Fruit fly (Drosophila melanogaster) whole organism, embryonic: ENCODE results near the gene Sulf1.

Experiments used
- ATbp ChIP-seq: fragments of 200-800 bp; sonication (Bioruptor generic); optimal IDR thresholded peaks from 2 replicates; lab custom pipeline; 2017; ENCODE audit warnings: missing biosample characterization, mild to moderate bottlenecking, missing genetic modification characterization, missing genetic modification reagents
- Ada2b ChIP-seq: fragments of 200-800 bp; sonication (Bioruptor generic); IDR thresholded peaks from 2 replicates; pipeline ENCODE4 v1.3.6; 2022; ENCODE audit warnings: missing biosample characterization, missing genetic modification characterization
- Atf6 ChIP-seq: fragments of 200-800 bp; sonication (Bioruptor generic); IDR thresholded peaks from 2 replicates; pipeline ENCODE4 v1.3.6; 2022; ENCODE audit warnings: missing biosample characterization, missing genetic modification characterization
- CG10321 ChIP-seq: fragments of 200-800 bp; sonication (Bioruptor generic); IDR thresholded peaks from 2 replicates; pipeline ENCODE4 v1.3.6; 2022; ENCODE audit warnings: missing biosample characterization, missing genetic modification characterization
- CG10565 ChIP-seq: fragments of 200-800 bp; sonication (Bioruptor generic); optimal IDR thresholded peaks from 3 replicates; lab custom pipeline; 2016; ENCODE audit warnings: missing biosample characterization, mild to moderate bottlenecking, missing genetic modification characterization
- CG13287 ChIP-seq: fragments of 200-800 bp; sonication (Bioruptor generic); IDR thresholded peaks from 2 replicates; pipeline ENCODE4 v1.3.6; 2022; ENCODE audit warnings: missing biosample characterization, missing genetic modification characterization; ENCODE audit not compliant: partially characterized antibody
- CG13424 ChIP-seq: fragments of 200-800 bp; sonication (Bioruptor generic); optimal IDR thresholded peaks from 2 replicates; lab custom pipeline; 2019; ENCODE audit warnings: missing biosample characterization, mild to moderate bottlenecking, missing genetic modification characterization, moderate library complexity
- CG14014 ChIP-seq: fragments of 200-800 bp; sonication (Bioruptor generic); IDR thresholded peaks from 2 replicates; pipeline ENCODE4 v1.3.6; 2022; ENCODE audit warnings: missing biosample characterization, missing genetic modification characterization
- CG15073 ChIP-seq: fragments of 200-800 bp; sonication (Bioruptor generic); optimal IDR thresholded peaks from 2 replicates; lab custom pipeline; 2016; ENCODE audit warnings: missing biosample characterization, missing genetic modification characterization
- CG15514 ChIP-seq: fragments of 200-800 bp; sonication (Bioruptor generic); optimal IDR thresholded peaks from 3 replicates; lab custom pipeline; 2017; ENCODE audit warnings: missing biosample characterization, missing genetic modification characterization, mild to moderate bottlenecking, moderate library complexity, missing genetic modification reagents
- CG17186 ChIP-seq: fragments of 200-800 bp; sonication (Bioruptor generic); optimal IDR thresholded peaks from 3 replicates; lab custom pipeline; 2017; ENCODE audit warnings: missing biosample characterization, missing genetic modification reagents, missing genetic modification characterization
- CG2875 ChIP-seq: fragments of 200-800 bp; sonication (Bioruptor generic); optimal IDR thresholded peaks from 2 replicates; lab custom pipeline; 2017; ENCODE audit warnings: missing biosample characterization, mild to moderate bottlenecking, missing genetic modification characterization, missing genetic modification reagents
- CG3281 ChIP-seq: fragments of 200-800 bp; sonication (Bioruptor generic); optimal IDR thresholded peaks from 3 replicates; lab custom pipeline; 2017; ENCODE audit warnings: missing biosample characterization, mild to moderate bottlenecking, missing genetic modification characterization
- CG3726 ChIP-seq: fragments of 200-800 bp; sonication (Bioruptor generic); IDR thresholded peaks from 3 replicates; pipeline ENCODE4, ENCODE4 v1.3.6; 2022; ENCODE audit warnings: missing biosample characterization, missing genetic modification characterization
- CG4328 ChIP-seq: fragments of 200-800 bp; sonication (Bioruptor generic); optimal IDR thresholded peaks from 3 replicates; lab custom pipeline; 2017; ENCODE audit warnings: missing biosample characterization, missing genetic modification reagents, missing genetic modification characterization
- CG4424 ChIP-seq: fragments of 200-800 bp; sonication (Bioruptor generic); optimal IDR thresholded peaks from 3 replicates; lab custom pipeline; 2016; ENCODE audit warnings: missing biosample characterization, missing genetic modification characterization
- CG4707 ChIP-seq: fragments of 200-800 bp; sonication (Bioruptor generic); optimal IDR thresholded peaks from 2 replicates; lab custom pipeline; 2018; ENCODE audit warnings: missing biosample characterization, mild to moderate bottlenecking, missing genetic modification characterization, moderate library complexity
- CG4820 ChIP-seq: fragments of 200-800 bp; sonication (Bioruptor generic); optimal IDR thresholded peaks from 3 replicates; lab custom pipeline; 2016; ENCODE audit warnings: missing biosample characterization, missing genetic modification characterization
- CG6254 ChIP-seq: fragments of 200-800 bp; sonication (Bioruptor generic); optimal IDR thresholded peaks from 3 replicates; lab custom pipeline; 2017; ENCODE audit warnings: mild to moderate bottlenecking, missing biosample characterization, missing genetic modification reagents, missing genetic modification characterization
- CG7372 ChIP-seq: fragments of 200-800 bp; sonication (Bioruptor generic); IDR thresholded peaks from 2 replicates; pipeline ENCODE4 v1.3.6; 2022; ENCODE audit warnings: missing biosample characterization, missing genetic modification characterization
- CG8478 ChIP-seq: fragments of >200 bp; optimal IDR thresholded peaks from 2 replicates; lab custom pipeline; 2018
- CHES-1-like ChIP-seq: fragments of 200-800 bp; sonication (Bioruptor generic); optimal IDR thresholded peaks from 2 replicates; lab custom pipeline; 2016; ENCODE audit warnings: missing biosample characterization, missing genetic modification characterization
- CoRest ChIP-seq: fragments of 200-800 bp; sonication (Bioruptor generic); optimal IDR thresholded peaks from 3 replicates; lab custom pipeline; 2018; ENCODE audit warnings: missing biosample characterization, mild to moderate bottlenecking, missing genetic modification characterization, moderate library complexity
- D ChIP-seq, 2 experiments: fragments of 200-800 bp in 1 of 2; fragments of >200 bp in 1 of 2; sonication (Bioruptor generic) in 1 of 2; optimal IDR thresholded peaks; 2 replicates in 1 of 2; 3 replicates in 1 of 2; lab custom pipeline; 2017; ENCODE audit warnings: mild to moderate bottlenecking in 1 of 2, missing biosample characterization in 1 of 2, missing genetic modification characterization in 1 of 2, missing genetic modification reagents in 1 of 2
- Dref ChIP-seq: fragments of 200-800 bp; sonication (Bioruptor generic); IDR thresholded peaks from 2 replicates; pipeline ENCODE4 v1.3.6; 2022; ENCODE audit warnings: missing biosample characterization, missing genetic modification characterization
- Drgx ChIP-seq: fragments of 200-800 bp; sonication (Bioruptor generic); IDR thresholded peaks from 2 replicates; pipeline ENCODE4 v1.3.6; 2022; ENCODE audit warnings: missing biosample characterization, missing genetic modification characterization
- Ets65A ChIP-seq: fragments of 200-800 bp; sonication (Bioruptor generic); peaks from one replicate; lab custom pipeline; 2016; ENCODE audit warnings: missing biosample characterization, missing genetic modification characterization
- Fer3 ChIP-seq: fragments of 200-800 bp; sonication (Bioruptor generic); optimal IDR thresholded peaks from 2 replicates; lab custom pipeline; 2018; ENCODE audit warnings: missing biosample characterization, mild to moderate bottlenecking, missing genetic modification characterization, moderate library complexity
- Hr78 ChIP-seq, 2 experiments: fragments of 200-800 bp in 1 of 2; fragments of >200 bp in 1 of 2; sonication (Bioruptor generic) in 1 of 2; optimal IDR thresholded peaks; 2 replicates each; lab custom pipeline; 2017 to 2019; ENCODE audit warnings: missing biosample characterization in 2 of 2, missing genetic modification characterization in 2 of 2, mild to moderate bottlenecking in 1 of 2, moderate library complexity in 1 of 2
- Max ChIP-seq: fragments of 200-800 bp; sonication (Bioruptor generic); optimal IDR thresholded peaks from 2 replicates; lab custom pipeline; 2016; ENCODE audit warnings: missing biosample characterization, mild to moderate bottlenecking, missing genetic modification characterization
- Sin3A ChIP-seq: fragments of >200 bp; optimal IDR thresholded peaks from 2 replicates; lab custom pipeline; 2018
- Sry-δ ChIP-seq: fragments of 200-800 bp; sonication (Bioruptor generic); optimal IDR thresholded peaks from 2 replicates; lab custom pipeline; 2016; ENCODE audit warnings: missing biosample characterization, missing genetic modification characterization
- Vsx1 ChIP-seq: fragments of 200-800 bp; sonication (Bioruptor generic); optimal IDR thresholded peaks from 2 replicates; lab custom pipeline; 2017; ENCODE audit warnings: missing biosample characterization, mild to moderate bottlenecking, missing genetic modification characterization, missing genetic modification reagents
- ac ChIP-seq: fragments of 200-800 bp; sonication (Bioruptor generic); optimal IDR thresholded peaks from 3 replicates; lab custom pipeline; 2017; ENCODE audit warnings: missing biosample characterization, mild to moderate bottlenecking, missing genetic modification characterization
- crp ChIP-seq, 2 experiments: fragments of 200-800 bp; sonication (Bioruptor generic); optimal IDR thresholded peaks; 2 replicates in 1 of 2; 3 replicates in 1 of 2; lab custom pipeline; 2017; ENCODE audit warnings: missing biosample characterization in 2 of 2, missing genetic modification characterization in 2 of 2, mild to moderate bottlenecking in 1 of 2, moderate library complexity in 1 of 2
- dmrt99B ChIP-seq: fragments of 200-800 bp; sonication (Bioruptor generic); optimal IDR thresholded peaks from 2 replicates; lab custom pipeline; 2018; ENCODE audit warnings: missing biosample characterization, mild to moderate bottlenecking, missing genetic modification characterization, moderate library complexity
- grau ChIP-seq: fragments of 200-800 bp; optimal IDR thresholded peaks from 3 replicates; lab custom pipeline; 2019; ENCODE audit warnings: missing biosample characterization, mild to moderate bottlenecking, missing genetic modification characterization, moderate library complexity
- grn ChIP-seq: fragments of 200-800 bp; sonication (Bioruptor generic); optimal IDR thresholded peaks from 3 replicates; lab custom pipeline; 2017; ENCODE audit warnings: missing biosample characterization, missing genetic modification characterization
- gsb-n ChIP-seq: fragments of 200-800 bp; sonication (Bioruptor generic); optimal IDR thresholded peaks from 3 replicates; lab custom pipeline; 2018; ENCODE audit warnings: missing biosample characterization, mild to moderate bottlenecking, missing genetic modification characterization
- ham ChIP-seq: fragments of 200-800 bp; sonication (Bioruptor generic); IDR thresholded peaks from 2 replicates; pipeline ENCODE4 v1.3.6; 2022; ENCODE audit warnings: missing biosample characterization, missing genetic modification characterization
- hbn ChIP-seq: fragments of 200-800 bp; sonication (Bioruptor generic); IDR thresholded peaks from 2 replicates; pipeline ENCODE4 v1.3.6; 2022; ENCODE audit warnings: missing biosample characterization, missing genetic modification characterization; ENCODE audit not compliant: partially characterized antibody
- jigr1 ChIP-seq: fragments of 200-800 bp; sonication (Bioruptor generic); IDR thresholded peaks from 3 replicates; pipeline ENCODE4 v1.3.6; 2022; ENCODE audit warnings: missing biosample characterization, missing genetic modification characterization
- mam ChIP-seq: fragments of 200-800 bp; sonication (Bioruptor generic); optimal IDR thresholded peaks from 3 replicates; lab custom pipeline; 2016; ENCODE audit warnings: missing biosample characterization, missing genetic modification characterization
- nom ChIP-seq: fragments of 200-800 bp; sonication (Bioruptor generic); optimal IDR thresholded peaks from 2 replicates; lab custom pipeline; 2017; ENCODE audit warnings: missing biosample characterization, missing genetic modification characterization, mild to moderate bottlenecking, moderate library complexity, missing genetic modification reagents
- pnt ChIP-seq: fragments of 200-800 bp; sonication (Bioruptor generic); optimal IDR thresholded peaks from 3 replicates; lab custom pipeline; 2016; ENCODE audit warnings: missing biosample characterization, missing genetic modification characterization
- row ChIP-seq: fragments of 200-800 bp; sonication (Bioruptor generic); IDR thresholded peaks from 3 replicates; pipeline ENCODE4 v1.3.6; 2022; ENCODE audit warnings: missing biosample characterization, missing genetic modification characterization
- sens ChIP-seq: fragments of 200-800 bp; sonication (Bioruptor generic); peaks from one replicate; lab custom pipeline; 2016; ENCODE audit warnings: missing biosample characterization, missing genetic modification characterization
- shn ChIP-seq: fragments of 200-800 bp; sonication (Bioruptor generic); optimal IDR thresholded peaks from 3 replicates; lab custom pipeline; 2016; ENCODE audit warnings: missing biosample characterization, missing genetic modification characterization
- tll ChIP-seq, 2 experiments: fragments of 200-800 bp in 1 of 2; fragments of >200 bp in 1 of 2; sonication (Bioruptor generic) in 1 of 2; optimal IDR thresholded peaks; 2 replicates each; lab custom pipeline; 2017 to 2019; ENCODE audit warnings: missing biosample characterization in 2 of 2, missing genetic modification characterization in 2 of 2, mild to moderate bottlenecking in 1 of 2, moderate library complexity in 1 of 2

Gene Sulf1

DNA sequence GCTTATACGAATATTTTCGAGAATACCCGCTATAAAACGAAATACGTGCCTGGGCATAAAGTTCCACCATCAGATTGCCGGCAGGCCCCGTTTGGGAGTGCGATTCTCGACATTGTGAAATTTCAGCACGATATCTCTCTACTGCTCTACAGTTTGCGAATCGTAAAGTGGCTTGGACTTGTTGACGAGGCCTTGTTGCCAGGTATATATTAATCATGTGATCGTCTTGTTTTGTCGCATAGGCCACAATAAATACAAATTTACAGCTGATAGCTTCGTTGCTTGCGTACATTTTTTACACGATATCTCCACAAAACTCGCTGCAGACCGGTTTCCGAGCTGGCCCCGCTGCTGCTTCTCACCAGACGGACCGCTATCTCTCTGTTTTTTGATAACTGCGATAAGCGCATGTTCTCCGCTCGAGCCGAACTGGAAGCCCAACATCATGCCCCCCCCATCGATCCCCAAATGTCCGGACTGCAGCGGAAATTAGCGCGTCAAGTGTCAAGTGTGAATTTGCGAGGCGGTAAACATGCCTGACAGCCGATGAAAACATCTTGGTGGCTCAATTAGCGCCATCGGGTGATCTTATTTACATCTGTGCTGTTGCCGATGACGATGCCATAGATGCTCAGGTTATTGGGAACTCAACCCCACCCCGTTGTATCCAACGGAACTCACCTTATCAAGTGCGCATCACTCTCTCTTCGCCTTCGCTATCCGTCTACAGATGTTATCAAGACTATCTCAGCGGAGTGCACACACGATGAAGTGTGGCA, 29.9 kb downstream of the Sulf1 start (continued):
- TF ChIP-seq D (optimal IDR thresholded peaks at IDR 0.05; lab: Kevin White, UChicago) (no peak), D (GFP tag; optimal IDR thresholded peaks at IDR 0.05; lab: Kevin White, UChicago) (no peak), Fer3 (tag; lab: Kevin White, UChicago) (peak; percentile 29), row (GFP tag; lab: Robert Waterston, UW) (peak; percentile 67), Hr78 (GFP tag; optimal IDR thresholded peaks at IDR 0.05; lab: Kevin White, UChicago) (no peak), Max (GFP tag; lab: Kevin White, UChicago) (no peak), tll (GFP tag; optimal IDR thresholded peaks at IDR 0.05; lab: Kevin White, UChicago) (no peak), Ada2b (GFP tag; lab: Robert Waterston, UW) (peak; percentile 50), CG4820 (GFP tag; lab: Kevin White, UChicago) (no peak), ac (GFP tag; lab: Kevin White, UChicago) (no peak), Sry-δ (peak; percentile 12), CG15073 (GFP tag; lab: Kevin White, UChicago) (no peak), Drgx (peak; percentile 56; the same call in 1 of the 2 replicates), pnt (GFP tag; lab: Kevin White, UChicago) (peak; percentile 18), CoRest (peak; percentile 29), ATbp (no peak), hbn (no peak), grau (tag; lab: Kevin White, UChicago) (peak; percentile 29), Atf6 (GFP tag; lab: Robert Waterston, UW) (peak; percentile 60; the same call in 1 of the 2 replicates), CG10565 (GFP tag; lab: Kevin White, UChicago) (no peak), CG4328 (GFP tag; lab: Kevin White, UChicago) (no peak), mam (peak; percentile 23), crp (GFP tag; optimal IDR thresholded peaks at IDR 0.05; lab: Kevin White, UChicago) (no peak), grn (GFP tag; lab: Kevin White, UChicago) (peak; percentile 70), Dref (GFP tag; lab: Robert Waterston, UW) (no peak), sens (peak; percentile 53), gsb-n (tag; lab: Kevin White, UChicago) (no peak), CG4424 (GFP tag; lab: Kevin White, UChicago) (peak; percentile 0), CG7372 (peak; percentile 32; the same call in 1 of the 2 replicates), CHES-1-like (GFP tag; lab: Kevin White, UChicago) (peak; percentile 27), CG8478 (lab: Kevin White, UChicago) (no peak), Sin3A (lab: Kevin White, UChicago) (no peak), CG3726 (GFP tag; lab: Robert Waterston, UW) (no peak), dmrt99B (tag; lab: Kevin White, UChicago) (no peak), Ets65A (GFP tag; lab: Kevin White, UChicago) (peak; percentile 91), Vsx1 (GFP tag; lab: Kevin White, UChicago) (no peak), shn (GFP tag; lab: Kevin White, UChicago) (peak; percentile 38), CG6254 (no peak), CG10321 (GFP tag; lab: Robert Waterston, UW) (no peak), ham (GFP tag; lab: Robert Waterston, UW) (no peak), CG17186 (GFP tag; lab: Kevin White, UChicago) (no peak), nom (GFP tag; lab: Kevin White, UChicago) (peak; percentile 34), jigr1 (GFP tag; lab: Robert Waterston, UW) (no peak), CG14014 (GFP tag; lab: Robert Waterston, UW) (peak; percentile 49), CG15514 (GFP tag; lab: Kevin White, UChicago) (peak; percentile 27), CG4707 (no peak), CG3281 (GFP tag; lab: Kevin White, UChicago) (no peak), CG13424 (tag; lab: Kevin White, UChicago) (no peak), CG2875 (GFP tag; lab: Kevin White, UChicago) (no peak), CG13287 (GFP tag; lab: Robert Waterston, UW) (peak; percentile 10; the same call in 1 of the 2 replicates)
